Fruit fly (Drosophila melanogaster): ENCODE results near the gene Sodq.

dm6 chr3R:25885136-25885535 is 10.5 kb upstream of the Sodq start:
- TF ChIP-seq CTCF (optimal IDR thresholded peaks at IDR 0.05) (no peak), CG8478 (optimal IDR thresholded peaks at IDR 0.05) (no peak)
